Fruit fly (Drosophila melanogaster) whole organism: ENCODE results near the gene CG2931.

Source experiments
- CG8478 ChIP-seq: fragments of >200 bp; optimal IDR thresholded peaks from 2 replicates; lab custom pipeline; 2018; ENCODE audit warnings: inconsistent platforms
- Dll ChIP-seq: fragments of >200 bp; optimal IDR thresholded peaks from 2 replicates; lab custom pipeline; 2017
- EcR ChIP-seq, 2 experiments: fragments of >200 bp; optimal IDR thresholded peaks; 2 replicates each; lab custom pipeline; 2017; ENCODE audit warnings: missing biosample characterization in 2 of 2, missing genetic modification characterization in 2 of 2, missing genetic modification reagents in 2 of 2
- pan ChIP-seq: fragments of >200 bp; optimal IDR thresholded peaks from 2 replicates; lab custom pipeline; 2017
- psq ChIP-seq: fragments of >200 bp; optimal IDR thresholded peaks from 2 replicates; lab custom pipeline; 2017
- usp ChIP-seq: fragments of >200 bp; optimal IDR thresholded peaks from 2 replicates; lab custom pipeline; 2017; ENCODE audit warnings: missing biosample characterization, missing genetic modification characterization, mixed read lengths

The CG2931 gene

dm6 chr3R:5568590-5568989, at the start of gene CG2931, which contains the start of gene Rheb:
TSS of gene CG2931 (minus strand) at chr3R:5568615.
TSS of gene Rheb (plus strand) at chr3R:5568921.
- TF ChIP-seq EcR (GFP tag; optimal IDR thresholded peaks at IDR 0.05; lab: Kevin White, UChicago), result no peak
- TF ChIP-seq psq, result no peak
- TF ChIP-seq CG8478 (lab: Kevin White, UChicago), result no peak
- TF ChIP-seq Dll, result no peak
- TF ChIP-seq pan (lab: Kevin White, UChicago), result no peak
- TF ChIP-seq usp (GFP tag; lab: Kevin White, UChicago), result no peak

- TF ChIP-seq EcR (GFP tag; optimal IDR thresholded peaks at IDR 0.05; lab: Kevin White, UChicago) (no peak), psq (no peak), Dll (no peak), usp (GFP tag; lab: Kevin White, UChicago) (no peak), pan (lab: Kevin White, UChicago) (no peak), CG8478 (lab: Kevin White, UChicago) (no peak)
Measured at dm6 chr3R:5615484-5615883, 47.1 kb upstream of the CG2931 start.

dm6 chr3R:5613114-5613443, 44.7 kb upstream of the CG2931 start, which contains the start of gene Atu:
TSS of gene Atu (plus strand) at chr3R:5613358.
- TF ChIP-seq EcR (GFP tag; optimal IDR thresholded peaks at IDR 0.05; lab: Kevin White, UChicago) (no peak), Dll (no peak)

dm6 chr3R:5612372-5613113, 44.1 kb upstream of the CG2931 start, which contains the start of gene Rga:
TSS of gene Rga (minus strand) at chr3R:5613112.
- no peak for TF ChIP-seq CG8478 (lab: Kevin White, UChicago)
- peak; percentile 11 for TF ChIP-seq Dll

- TF ChIP-seq psq (no peak), pan (lab: Kevin White, UChicago) (no peak), usp (GFP tag; lab: Kevin White, UChicago) (no peak)
Measured at dm6 chr3R:5611733-5612132, 43.3 kb upstream of the CG2931 start.

dm6 chr3R:5611167-5611566, 42.8 kb upstream of the CG2931 start:
- TF ChIP-seq pan (lab: Kevin White, UChicago), result no peak
- TF ChIP-seq usp (GFP tag; lab: Kevin White, UChicago), result no peak
- no peak for TF ChIP-seq psq
- no peak for TF ChIP-seq Dll
- TF ChIP-seq EcR (GFP tag; optimal IDR thresholded peaks at IDR 0.05; lab: Kevin White, UChicago), result no peak
- no peak for TF ChIP-seq CG8478 (lab: Kevin White, UChicago)

- no peak for TF ChIP-seq psq
- no peak for TF ChIP-seq CG8478 (lab: Kevin White, UChicago)
- TF ChIP-seq Dll, result no peak
- no peak for TF ChIP-seq pan (lab: Kevin White, UChicago)
- TF ChIP-seq EcR (GFP tag; optimal IDR thresholded peaks at IDR 0.05; lab: Kevin White, UChicago), result no peak
- no peak for TF ChIP-seq usp (GFP tag; lab: Kevin White, UChicago)
Measured at dm6 chr3R:5610656-5611055, 42.2 kb upstream of the CG2931 start.

- TF ChIP-seq EcR (GFP tag; optimal IDR thresholded peaks at IDR 0.05; lab: Kevin White, UChicago) (no peak), pan (lab: Kevin White, UChicago) (no peak), CG8478 (lab: Kevin White, UChicago) (no peak), Dll (no peak), psq (no peak), usp (GFP tag; lab: Kevin White, UChicago) (no peak)
Measured at dm6 chr3R:5608422-5608821, 40.0 kb upstream of the CG2931 start.

- TF ChIP-seq CG8478 (lab: Kevin White, UChicago) (no peak), usp (GFP tag; lab: Kevin White, UChicago) (no peak), psq (no peak), pan (lab: Kevin White, UChicago) (no peak), EcR (GFP tag; optimal IDR thresholded peaks at IDR 0.05; lab: Kevin White, UChicago) (no peak), Dll (no peak)
Measured at dm6 chr3R:5606477-5606876, 38.1 kb upstream of the CG2931 start, which contains the start of gene asl. TSS of gene asl (minus strand) at chr3R:5606543.

dm6 chr3R:5601044-5601523, 32.7 kb upstream of the CG2931 start, which contains the start of the genes kra and SecS:
TSS of gene kra (minus strand) at chr3R:5601136.
TSS of gene SecS (plus strand) at chr3R:5601433.
- TF ChIP-seq usp (GFP tag; lab: Kevin White, UChicago) (no peak), pan (lab: Kevin White, UChicago) (no peak), CG8478 (lab: Kevin White, UChicago) (no peak), EcR (GFP tag; optimal IDR thresholded peaks at IDR 0.05; lab: Kevin White, UChicago) (no peak), Dll (no peak)

dm6 chr3R:5600361-5601043, 32.1 kb upstream of the CG2931 start:
- TF ChIP-seq EcR (GFP tag; optimal IDR thresholded peaks at IDR 0.05; lab: Kevin White, UChicago) (no peak), CG8478 (lab: Kevin White, UChicago) (no peak), psq (no peak), usp (GFP tag; lab: Kevin White, UChicago) (no peak), pan (lab: Kevin White, UChicago) (no peak), Dll (no peak)
